Worm (Caenorhabditis elegans) whole organism, L4 larva: ENCODE results near the gene cdh-9.

Source experiments
- D1046.2 ChIP-seq: fragments of 200-800 bp; sonication (Bioruptor generic); IDR thresholded peaks from 2 replicates; pipeline ENCODE4 v1.3.6; 2022; ENCODE audit warnings: missing genetic modification characterization, missing compliant biosample characterization
- F44E2.7 ChIP-seq: fragments of 200-800 bp; sonication (Bioruptor generic); IDR thresholded peaks from 2 replicates; pipeline ENCODE4 v2.1.2; 2022; ENCODE audit warnings: missing genetic modification characterization, missing compliant biosample characterization
- T20F7.1 ChIP-seq: fragments of 200-800 bp; sonication (Bioruptor generic); optimal IDR thresholded peaks from 2 replicates; lab custom pipeline; 2018; ENCODE audit warnings: mild to moderate bottlenecking, missing genetic modification characterization, missing compliant biosample characterization
- T26A8.4 ChIP-seq: fragments of 200-800 bp; sonication (Bioruptor generic); IDR thresholded peaks from 2 replicates; pipeline ENCODE4 v1.3.6; 2022; ENCODE audit warnings: missing genetic modification characterization, missing compliant biosample characterization
- Y5F2A.4 ChIP-seq: fragments of 200-800 bp; sonication (Bioruptor generic); optimal IDR thresholded peaks from 2 replicates; lab custom pipeline; 2018; ENCODE audit warnings: mild to moderate bottlenecking, missing genetic modification characterization, missing compliant biosample characterization
- aha-1 ChIP-seq: fragments of 150-350 bp; peaks from one replicate; lab custom pipeline; 2014; ENCODE audit warnings: missing biosample characterization, missing genetic modification characterization
- ama-1 ChIP-seq: fragments of 150-350 bp; optimal IDR thresholded peaks from 2 replicates; lab custom pipeline; 2014; ENCODE audit warnings: inconsistent platforms, mixed read lengths
- attf-4 ChIP-seq: sonication (generic microtip); optimal IDR thresholded peaks from 3 replicates; lab custom pipeline; 2017; ENCODE audit warnings: missing biosample characterization, missing genetic modification characterization
- ceh-20 ChIP-seq: fragments of 200-800 bp; sonication (Bioruptor generic); IDR thresholded peaks from 2 replicates; pipeline ENCODE4 v1.3.6; 2022; ENCODE audit warnings: missing genetic modification reagents, missing genetic modification characterization, missing compliant biosample characterization
- ceh-28 ChIP-seq: fragments of 150-350 bp; optimal IDR thresholded peaks from 2 replicates; lab custom pipeline; 2014; ENCODE audit warnings: missing biosample characterization, missing genetic modification reagents, missing genetic modification characterization
- ceh-44 ChIP-seq: fragments of 200-800 bp; sonication (Bioruptor generic); IDR thresholded peaks from 2 replicates; pipeline ENCODE4 v1.3.6; 2022; ENCODE audit warnings: missing genetic modification reagents, missing genetic modification characterization, missing compliant biosample characterization
- ceh-62 ChIP-seq: sonication (generic microtip); optimal IDR thresholded peaks from 2 replicates; lab custom pipeline; 2017; ENCODE audit warnings: missing biosample characterization, missing genetic modification characterization
- ces-1 ChIP-seq: fragments of 150-350 bp; sonication (generic microtip); optimal IDR thresholded peaks from 4 replicates; lab custom pipeline; 2014; ENCODE audit warnings: missing biosample characterization, missing genetic modification reagents, missing genetic modification characterization
- ctbp-1 ChIP-seq: fragments of 200-800 bp; sonication (Bioruptor generic); IDR thresholded peaks from 2 replicates; pipeline ENCODE4 v1.3.6; 2022; ENCODE audit warnings: missing genetic modification reagents, missing genetic modification characterization, missing compliant biosample characterization
- daf-16 ChIP-seq, 3 experiments: sonication (generic microtip); optimal IDR thresholded peaks; 2 replicates each; lab custom pipeline; 2016 to 2017; ENCODE audit warnings: missing genetic modification characterization in 3 of 3, missing genetic modification reagents in 3 of 3, mild to moderate bottlenecking in 2 of 3, missing compliant biosample characterization in 2 of 3, missing biosample characterization in 1 of 3, moderate library complexity in 1 of 3
- dpl-1 ChIP-seq: fragments of 150-350 bp; optimal IDR thresholded peaks from 2 replicates; lab custom pipeline; 2014; ENCODE audit warnings: missing biosample characterization, missing genetic modification reagents, missing genetic modification characterization
- duxl-1 ChIP-seq: sonication (generic microtip); optimal IDR thresholded peaks from 2 replicates; lab custom pipeline; 2016; ENCODE audit warnings: mild to moderate bottlenecking, missing genetic modification characterization, moderate library complexity, missing compliant biosample characterization; ENCODE audit not compliant: poor library complexity
- fkh-10 ChIP-seq: fragments of 150-350 bp; optimal IDR thresholded peaks from 2 replicates; lab custom pipeline; 2014; ENCODE audit warnings: missing biosample characterization, missing genetic modification reagents, missing genetic modification characterization
- fos-1 ChIP-seq: fragments of 150-350 bp; optimal IDR thresholded peaks from 2 replicates; lab custom pipeline; 2014; ENCODE audit warnings: missing biosample characterization, missing genetic modification characterization
- hif-1 ChIP-seq, 2 experiments: sonication (generic microtip); optimal IDR thresholded peaks; 2 replicates each; lab custom pipeline; 2016 to 2017; ENCODE audit warnings: missing compliant biosample characterization in 2 of 2, missing genetic modification characterization in 2 of 2, missing genetic modification reagents in 2 of 2, missing genotype in 2 of 2, mild to moderate bottlenecking in 1 of 2
- hlh-11 ChIP-seq: fragments of 200-800 bp; sonication (Bioruptor generic); optimal IDR thresholded peaks from 2 replicates; lab custom pipeline; 2018; ENCODE audit warnings: mild to moderate bottlenecking, missing genetic modification characterization, missing compliant biosample characterization
- hlh-30 ChIP-seq: sonication (generic microtip); optimal IDR thresholded peaks from 2 replicates; lab custom pipeline; 2017; ENCODE audit warnings: antibody characterized with exemption, mild to moderate bottlenecking, missing genetic modification characterization, missing compliant biosample characterization; ENCODE audit not compliant: insufficient read depth
- hmg-1.1 ChIP-seq: fragments of 200-800 bp; sonication (Bioruptor generic); IDR thresholded peaks from 2 replicates; pipeline ENCODE4 v1.3.6; 2022; ENCODE audit warnings: missing genetic modification reagents, missing genetic modification characterization, missing compliant biosample characterization
- jun-1 ChIP-seq: fragments of 150-350 bp; optimal IDR thresholded peaks from 2 replicates; lab custom pipeline; 2014; ENCODE audit warnings: missing biosample characterization, missing genetic modification reagents, missing genetic modification characterization
- lin-13 ChIP-seq: fragments of 150-350 bp; optimal IDR thresholded peaks from 2 replicates; lab custom pipeline; 2014; ENCODE audit warnings: missing biosample characterization, missing genetic modification reagents, missing genetic modification characterization
- lir-3 ChIP-seq: sonication (generic microtip); optimal IDR thresholded peaks from 2 replicates; lab custom pipeline; 2016; ENCODE audit warnings: mild to moderate bottlenecking, missing genetic modification characterization, missing compliant biosample characterization
- lsy-2 ChIP-seq, 2 experiments: fragments of 150-350 bp in 1 of 2; sonication (generic microtip) in 1 of 2; optimal IDR thresholded peaks; 2 replicates each; lab custom pipeline; 2014 to 2017; ENCODE audit warnings: missing biosample characterization in 2 of 2, missing genetic modification characterization in 2 of 2
- mep-1 ChIP-seq: fragments of 150-350 bp; sonication (generic microtip); optimal IDR thresholded peaks from 3 replicates; lab custom pipeline; 2014; ENCODE audit warnings: missing biosample characterization, missing genetic modification characterization
- nhr-10 ChIP-seq: fragments of 150-350 bp; optimal IDR thresholded peaks from 2 replicates; lab custom pipeline; 2014; ENCODE audit warnings: missing biosample characterization, missing genetic modification characterization
- nhr-102 ChIP-seq: sonication (generic microtip); optimal IDR thresholded peaks from 2 replicates; lab custom pipeline; 2016; ENCODE audit warnings: mild to moderate bottlenecking, missing genetic modification characterization, moderate library complexity, missing compliant biosample characterization
- nhr-11 ChIP-seq: fragments of 150-350 bp; optimal IDR thresholded peaks from 2 replicates; lab custom pipeline; 2014; ENCODE audit warnings: missing biosample characterization, missing genetic modification characterization
- nhr-111 ChIP-seq: fragments of 200-800 bp; sonication (Bioruptor generic); optimal IDR thresholded peaks from 2 replicates; lab custom pipeline; 2018; ENCODE audit warnings: mild to moderate bottlenecking, missing genetic modification characterization, missing compliant biosample characterization
- nhr-28 ChIP-seq: fragments of 150-350 bp; optimal IDR thresholded peaks from 2 replicates; lab custom pipeline; 2014; ENCODE audit warnings: missing biosample characterization, missing genetic modification characterization
- nhr-6 ChIP-seq: fragments of 150-350 bp; optimal IDR thresholded peaks from 2 replicates; lab custom pipeline; 2014; ENCODE audit warnings: missing biosample characterization, missing genetic modification characterization
- pqm-1 ChIP-seq: sonication (generic microtip); optimal IDR thresholded peaks from 2 replicates; lab custom pipeline; 2017; ENCODE audit warnings: missing biosample characterization, missing genetic modification characterization
- rbr-2 ChIP-seq: sonication (generic microtip); optimal IDR thresholded peaks from 2 replicates; lab custom pipeline; 2016; ENCODE audit warnings: missing genotype, missing genetic modification characterization, missing compliant biosample characterization
- set-16 ChIP-seq: fragments of 200-800 bp; sonication (Bioruptor generic); IDR thresholded peaks from 2 replicates; pipeline ENCODE4 v1.3.6; 2022; ENCODE audit warnings: missing genetic modification reagents, missing genetic modification characterization, missing compliant biosample characterization
- skn-1 ChIP-seq: fragments of 150-350 bp; optimal IDR thresholded peaks from 2 replicates; lab custom pipeline; 2014; ENCODE audit warnings: missing biosample characterization, missing genetic modification characterization
- snpc-1.2 ChIP-seq: fragments of 200-800 bp; sonication (Bioruptor generic); IDR thresholded peaks from 2 replicates; pipeline ENCODE4 v1.3.6; 2022; ENCODE audit warnings: missing genetic modification reagents, missing genetic modification characterization, missing compliant biosample characterization
- tag-97 ChIP-seq: fragments of 200-800 bp; sonication (Bioruptor generic); IDR thresholded peaks from 2 replicates; pipeline ENCODE4 v1.3.6; 2022; ENCODE audit warnings: missing genetic modification characterization, missing compliant biosample characterization
- tra-1 ChIP-seq: fragments of 200-800 bp; sonication (Bioruptor generic); IDR thresholded peaks from 2 replicates; pipeline ENCODE4 v1.3.6; 2022; ENCODE audit warnings: missing genetic modification reagents, missing genetic modification characterization, missing compliant biosample characterization
- unc-39 ChIP-seq: sonication (generic microtip); optimal IDR thresholded peaks from 2 replicates; lab custom pipeline; 2017; ENCODE audit warnings: missing biosample characterization, missing genetic modification characterization
- unc-62 ChIP-seq, 3 experiments: fragments of 150-350 bp in 1 of 3; sonication (generic microtip); optimal IDR thresholded peaks in 2 of 3; peaks in 1 of 3; 1 replicate in 1 of 3; 2 replicates in 2 of 3; lab custom pipeline; 2014 to 2017; ENCODE audit warnings: missing biosample characterization in 3 of 3, missing genetic modification characterization in 3 of 3, missing genetic modification reagents in 3 of 3, missing genotype in 1 of 3
- zag-1 ChIP-seq: fragments of 150-350 bp; optimal IDR thresholded peaks from 2 replicates; lab custom pipeline; 2014; ENCODE audit warnings: missing biosample characterization, missing genetic modification characterization
- zip-2 ChIP-seq: fragments of 150-350 bp; optimal IDR thresholded peaks from 2 replicates; lab custom pipeline; 2014; ENCODE audit warnings: missing biosample characterization, missing genetic modification characterization
- ztf-7 ChIP-seq: fragments of 150-350 bp; optimal IDR thresholded peaks from 2 replicates; lab custom pipeline; 2014; ENCODE audit warnings: missing biosample characterization, missing genetic modification characterization

Gene cdh-9

DNA sequence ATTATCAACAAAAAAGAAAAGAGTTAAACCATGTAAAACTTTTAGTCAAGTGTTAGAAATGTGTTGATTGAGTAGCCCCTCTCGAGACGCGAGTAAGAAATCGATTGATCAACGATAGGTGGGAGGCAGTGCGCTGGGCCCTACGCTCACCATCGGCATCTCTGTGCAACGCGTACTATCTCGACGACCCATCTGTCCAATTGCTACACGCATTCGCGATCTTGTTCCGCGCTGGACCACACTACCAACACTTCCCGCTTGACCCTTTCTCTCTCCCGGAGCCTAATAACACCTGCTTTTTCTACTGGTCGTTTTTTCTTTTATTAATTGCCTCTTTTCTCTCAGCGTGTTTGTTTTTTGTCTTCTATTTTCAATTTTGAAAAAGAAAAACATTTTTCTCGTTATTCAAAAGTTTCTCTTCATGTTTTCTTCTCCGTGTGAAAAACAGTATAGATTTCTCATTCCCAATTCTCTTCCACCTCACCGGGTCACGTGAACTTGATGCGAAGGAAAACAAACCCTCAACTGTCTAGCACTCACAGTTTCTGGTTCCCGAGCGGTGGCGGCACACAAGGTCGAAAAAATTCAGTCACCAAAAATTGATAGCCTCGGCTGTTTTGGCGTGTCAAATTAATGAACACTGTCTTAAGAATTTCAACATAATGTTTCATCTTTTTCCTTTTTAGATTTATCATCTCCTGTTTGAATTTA lies 16.5 kb downstream of the cdh-9 start (continued):
- TF ChIP-seq nhr-10 (tag; lab: Kevin White, UChicago): no peak
- no peak for TF ChIP-seq F44E2.7 (GFP tag; lab: Robert Waterston, UW)
- TF ChIP-seq daf-16 (GFP tag; optimal IDR thresholded peaks at IDR 0.05; lab: Kevin White, UChicago): peak in 1 of 2 experiments; percentile 80
- peak; percentile 9 for TF ChIP-seq daf-16 (tag; optimal IDR thresholded peaks at IDR 0.05; lab: Kevin White, UChicago)
- TF ChIP-seq tra-1 (GFP tag; lab: Robert Waterston, UW): 0 out of 2 replicates have a peak, but pooled peaks have one; percentile 14
- TF ChIP-seq jun-1: peak; percentile 8
- TF ChIP-seq hlh-30 (tag; lab: Kevin White, UChicago): peak; percentile 61
- no peak for TF ChIP-seq attf-4 (tag; lab: Kevin White, UChicago)
- peak; percentile 15 for TF ChIP-seq nhr-28 (tag; lab: Kevin White, UChicago)
- no peak for TF ChIP-seq T20F7.1
- TF ChIP-seq ztf-7: no peak
- TF ChIP-seq set-16 (GFP tag; lab: Robert Waterston, UW): 0 out of 2 replicates have a peak, but pooled peaks have one; percentile 20
- TF ChIP-seq ceh-44 (GFP tag; lab: Robert Waterston, UW): no peak
- peak; percentile 60 for TF ChIP-seq hlh-11 (tag; lab: Kevin White, UChicago)
- TF ChIP-seq ces-1 (GFP tag; lab: Kevin White, UChicago): no peak
- TF ChIP-seq D1046.2 (GFP tag; lab: Robert Waterston, UW): no peak
- peak; percentile 34 for TF ChIP-seq ceh-28
- peak; percentile 62 for TF ChIP-seq aha-1 (tag; lab: Kevin White, UChicago)

DNA sequence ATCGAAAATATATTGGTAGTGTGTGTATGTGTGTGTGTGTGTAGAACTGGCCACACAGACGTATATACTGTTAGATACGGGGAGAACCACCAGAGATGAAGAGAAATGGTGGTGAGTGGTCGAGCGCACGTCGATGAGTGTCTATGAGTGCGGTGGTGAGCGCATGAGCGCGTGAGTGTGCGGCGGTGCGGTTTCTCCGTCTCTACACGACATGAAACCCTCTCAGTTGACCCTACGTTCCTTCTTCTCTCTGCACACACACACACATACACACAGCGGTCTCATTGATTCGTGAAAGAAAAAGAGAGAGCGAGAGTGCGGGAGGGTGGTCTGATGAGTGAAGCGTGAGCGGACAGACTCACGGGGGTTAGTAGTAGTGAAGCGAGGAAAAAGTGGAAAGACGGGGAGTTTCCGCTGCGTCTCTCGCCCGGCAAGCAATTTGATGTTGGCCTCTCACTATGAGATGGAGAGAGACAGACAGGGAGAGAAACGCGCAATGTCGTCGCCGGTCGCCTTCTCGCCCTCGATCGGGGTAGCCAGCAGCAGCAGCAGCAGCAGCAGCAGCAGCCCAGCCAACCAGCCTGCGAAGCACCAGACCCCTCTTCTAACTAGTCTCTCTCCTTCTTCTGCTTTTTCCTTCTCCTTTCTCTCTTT lies 17.4 kb downstream of the cdh-9 start:
- TF ChIP-seq lsy-2 (tag; optimal IDR thresholded peaks at IDR 0.05; lab: Kevin White, UChicago) (peak; percentile 86 to 87), set-16 (GFP tag; lab: Robert Waterston, UW) (peak; percentile 100), ctbp-1 (GFP tag; lab: Robert Waterston, UW) (peak; percentile 96), hmg-1.1 (GFP tag; lab: Robert Waterston, UW) (peak; percentile 95), unc-62 (GFP tag; optimal IDR thresholded peaks at IDR 0.05 in 1 of 2; lab: Kevin White, UChicago) (peak in 1 of 2 experiments; percentile 100), unc-62 (tag; optimal IDR thresholded peaks at IDR 0.05; lab: Kevin White, UChicago) (peak; percentile 6), mep-1 (peak; percentile 99), ceh-20 (peak; percentile 95), nhr-11 (tag; lab: Kevin White, UChicago) (peak; percentile 95), ceh-62 (no peak), ceh-44 (GFP tag; lab: Robert Waterston, UW) (no peak), nhr-111 (GFP tag; lab: Kevin White, UChicago) (peak; percentile 39), tra-1 (GFP tag; lab: Robert Waterston, UW) (peak; percentile 90), duxl-1 (tag; lab: Kevin White, UChicago) (peak; percentile 29), ama-1 (lab: Kevin White, UChicago) (peak; percentile 48), tag-97 (GFP tag; lab: Robert Waterston, UW) (no peak), zag-1 (tag; lab: Kevin White, UChicago) (peak; percentile 57), lin-13 (GFP tag; lab: Kevin White, UChicago) (peak; percentile 88), ces-1 (GFP tag; lab: Kevin White, UChicago) (no peak), dpl-1 (GFP tag; lab: Kevin White, UChicago) (peak; percentile 62), fos-1 (no peak), snpc-1.2 (peak; percentile 52; the same call in 1 of the 2 replicates), Y5F2A.4 (GFP tag; lab: Kevin White, UChicago) (peak; percentile 39), jun-1 (peak; percentile 91), zip-2 (tag; lab: Kevin White, UChicago) (peak; percentile 46), daf-16 (GFP tag; optimal IDR thresholded peaks at IDR 0.05; lab: Kevin White, UChicago) (peak; percentile 59 to 86), daf-16 (tag; optimal IDR thresholded peaks at IDR 0.05; lab: Kevin White, UChicago) (peak; percentile 90), fkh-10 (GFP tag; lab: Kevin White, UChicago) (peak; percentile 57), nhr-102 (peak; percentile 90), nhr-6 (tag; lab: Kevin White, UChicago) (peak; percentile 92), rbr-2 (tag; lab: Kevin White, UChicago) (peak; percentile 98), ceh-28 (peak; percentile 85), unc-39 (tag; lab: Kevin White, UChicago) (peak; percentile 56), skn-1 (tag; lab: Kevin White, UChicago) (peak; percentile 65), pqm-1 (tag; lab: Kevin White, UChicago) (peak; percentile 36), hif-1 (tag; optimal IDR thresholded peaks at IDR 0.05; lab: Kevin White, UChicago) (peak; percentile 69 to 93), T26A8.4 (GFP tag; lab: Robert Waterston, UW) (peak; percentile 90), lir-3 (tag; lab: Kevin White, UChicago) (peak; percentile 51)
